Fruit fly (Drosophila melanogaster): Measurements from ENCODE around the gene rols.

dm6 chr3L:12073076-12073475, 8.4 kb upstream of the rols start:
- TF ChIP-seq CTCF (optimal IDR thresholded peaks at IDR 0.05) (no peak), CG8478 (optimal IDR thresholded peaks at IDR 0.05) (no peak)
